Worm (Caenorhabditis elegans): Measurements from ENCODE around the gene hpr-17.

- TF ChIP-seq ceh-79 (tag; optimal IDR thresholded peaks at IDR 0.05) (no peak), zfh-2 (GFP tag; conservative IDR thresholded peaks at IDR 0.05) (no peak), pha-4 (tag; optimal IDR thresholded peaks at IDR 0.05) (no peak), efl-1 (GFP tag; optimal IDR thresholded peaks at IDR 0.05) (no peak), chd-7 (tag; optimal IDR thresholded peaks at IDR 0.05) (no peak), ccch-3 (GFP tag; optimal IDR thresholded peaks at IDR 0.05) (no peak), nfya-1 (tag; optimal IDR thresholded peaks at IDR 0.05; ENCODE audit: borderline replicate concordance, insufficient read depth) (no peak), lin-40 (tag; optimal IDR thresholded peaks at IDR 0.05) (no peak), ceh-27 (GFP tag; optimal IDR thresholded peaks at IDR 0.05) (no peak), athp-1 (tag; optimal IDR thresholded peaks at IDR 0.05) (no peak), F52B5.7 (tag; optimal IDR thresholded peaks at IDR 0.05) (no peak), unc-130 (GFP tag; optimal IDR thresholded peaks at IDR 0.05) (no peak), K12H6.12 (tag; optimal IDR thresholded peaks at IDR 0.05) (no peak), egl-44 (GFP tag; IDR thresholded peaks at IDR 0.05) (no peak)
These were observed 8.6 kb downstream of the hpr-17 start for ce11 chrII:13148247-13148646.

Data from whole organism, young adult.